Fruit fly (Drosophila melanogaster) whole organism, embryonic: ENCODE data around the gene Nf-YC.

ENCODE experiments used
- ATbp ChIP-seq: fragments of 200-800 bp; sonication (Bioruptor generic); optimal IDR thresholded peaks from 2 replicates; lab custom pipeline; 2017; ENCODE audit warnings: missing biosample characterization, mild to moderate bottlenecking, missing genetic modification characterization, missing genetic modification reagents
- Bgb ChIP-seq: fragments of 200-800 bp; sonication (Bioruptor generic); IDR thresholded peaks from 2 replicates; pipeline ENCODE4 v1.3.6; 2022; ENCODE audit warnings: missing biosample characterization, missing genetic modification characterization; ENCODE audit not compliant: partially characterized antibody
- CG1024 ChIP-seq: fragments of 200-800 bp; sonication (Bioruptor generic); IDR thresholded peaks from 2 replicates; pipeline ENCODE4 v1.3.6; 2022; ENCODE audit warnings: missing biosample characterization, missing genetic modification characterization
- CG10321 ChIP-seq: fragments of 200-800 bp; sonication (Bioruptor generic); IDR thresholded peaks from 2 replicates; pipeline ENCODE4 v1.3.6; 2022; ENCODE audit warnings: missing biosample characterization, missing genetic modification characterization
- CG10565 ChIP-seq: fragments of 200-800 bp; sonication (Bioruptor generic); optimal IDR thresholded peaks from 3 replicates; lab custom pipeline; 2016; ENCODE audit warnings: missing biosample characterization, mild to moderate bottlenecking, missing genetic modification characterization
- CG11085 ChIP-seq: fragments of 200-800 bp; sonication (Bioruptor generic); IDR thresholded peaks from 2 replicates; pipeline ENCODE4 v1.3.6; 2022; ENCODE audit warnings: missing biosample characterization, missing genetic modification characterization
- CG11247 ChIP-seq: fragments of 200-800 bp; sonication (Bioruptor generic); IDR thresholded peaks from 2 replicates; pipeline ENCODE4 v1.3.6; 2022; ENCODE audit warnings: missing biosample characterization, missing genetic modification characterization
- CG11504 ChIP-seq: fragments of 200-800 bp; sonication (Bioruptor generic); optimal IDR thresholded peaks from 3 replicates; lab custom pipeline; 2019; ENCODE audit warnings: missing biosample characterization, mild to moderate bottlenecking, missing genetic modification characterization, moderate library complexity
- CG16863 ChIP-seq: fragments of 200-800 bp; sonication (Bioruptor generic); optimal IDR thresholded peaks from 3 replicates; lab custom pipeline; 2016; ENCODE audit warnings: missing biosample characterization, missing genetic modification characterization
- CG17328 ChIP-seq: fragments of 200-800 bp; sonication (Bioruptor generic); IDR thresholded peaks from 2 replicates; pipeline ENCODE4 v1.3.6; 2022; ENCODE audit warnings: missing biosample characterization, missing genetic modification characterization
- CG17829 ChIP-seq: fragments of 200-800 bp; optimal IDR thresholded peaks from 2 replicates; lab custom pipeline; 2019; ENCODE audit warnings: missing biosample characterization, mild to moderate bottlenecking, missing genetic modification characterization, moderate library complexity
- CG18476 ChIP-seq: fragments of 200-800 bp; sonication (Bioruptor generic); optimal IDR thresholded peaks from 2 replicates; lab custom pipeline; 2016; ENCODE audit warnings: missing biosample characterization, mild to moderate bottlenecking, missing genetic modification characterization
- CG18619 ChIP-seq: fragments of 200-800 bp; sonication (Bioruptor generic); optimal IDR thresholded peaks from 3 replicates; lab custom pipeline; 2017; ENCODE audit warnings: missing biosample characterization, mild to moderate bottlenecking, missing genetic modification characterization
- CG2129 ChIP-seq: fragments of 200-800 bp; sonication (Bioruptor generic); IDR thresholded peaks from 2 replicates; pipeline ENCODE4 v1.3.6; 2022; ENCODE audit warnings: missing biosample characterization, missing genetic modification characterization; ENCODE audit not compliant: partially characterized antibody
- CG3281 ChIP-seq: fragments of 200-800 bp; sonication (Bioruptor generic); optimal IDR thresholded peaks from 3 replicates; lab custom pipeline; 2017; ENCODE audit warnings: missing biosample characterization, mild to moderate bottlenecking, missing genetic modification characterization
- CG3847 ChIP-seq: fragments of 200-800 bp; sonication (Bioruptor generic); IDR thresholded peaks from 2 replicates; pipeline ENCODE4 v1.3.6; 2022; ENCODE audit warnings: missing biosample characterization, missing genetic modification characterization
- CG7372 ChIP-seq: fragments of 200-800 bp; sonication (Bioruptor generic); IDR thresholded peaks from 2 replicates; pipeline ENCODE4 v1.3.6; 2022; ENCODE audit warnings: missing biosample characterization, missing genetic modification characterization
- CG8478 ChIP-seq: fragments of >200 bp; optimal IDR thresholded peaks from 2 replicates; lab custom pipeline; 2018
- CG8924 ChIP-seq: fragments of 200-800 bp; optimal IDR thresholded peaks from 3 replicates; lab custom pipeline; 2019; ENCODE audit warnings: missing biosample characterization, mild to moderate bottlenecking, missing genetic modification characterization, moderate library complexity
- CG8944 ChIP-seq: fragments of 200-800 bp; sonication (Bioruptor generic); optimal IDR thresholded peaks from 3 replicates; lab custom pipeline; 2016; ENCODE audit warnings: missing biosample characterization, missing genetic modification characterization
- Camta ChIP-seq: fragments of 200-800 bp; sonication (Bioruptor generic); optimal IDR thresholded peaks from 2 replicates; lab custom pipeline; 2016; ENCODE audit warnings: missing biosample characterization, missing genetic modification characterization
- Fer3 ChIP-seq: fragments of 200-800 bp; sonication (Bioruptor generic); optimal IDR thresholded peaks from 2 replicates; lab custom pipeline; 2018; ENCODE audit warnings: missing biosample characterization, mild to moderate bottlenecking, missing genetic modification characterization, moderate library complexity
- HLH3B ChIP-seq: fragments of 200-800 bp; sonication (Bioruptor generic); IDR thresholded peaks from 2 replicates; pipeline ENCODE4 v1.3.6; 2022; ENCODE audit warnings: missing biosample characterization, missing genetic modification characterization
- HLHmδ ChIP-seq: fragments of 200-800 bp; sonication (Bioruptor generic); optimal IDR thresholded peaks from 2 replicates; lab custom pipeline; 2018; ENCODE audit warnings: missing biosample characterization, mild to moderate bottlenecking, missing genetic modification characterization, moderate library complexity
- Jarid2 ChIP-seq: fragments of 200-800 bp; sonication (Bioruptor generic); optimal IDR thresholded peaks from 3 replicates; lab custom pipeline; 2017; ENCODE audit warnings: mild to moderate bottlenecking, missing biosample characterization, missing genetic modification reagents, missing genetic modification characterization
- Nf-YC ChIP-seq: fragments of 200-800 bp; optimal IDR thresholded peaks from 3 replicates; lab custom pipeline; 2019; ENCODE audit warnings: missing biosample characterization, mild to moderate bottlenecking, missing genetic modification characterization, moderate library complexity
- Sox100B ChIP-seq: fragments of 200-800 bp; sonication (Bioruptor generic); optimal IDR thresholded peaks from 3 replicates; lab custom pipeline; 2018; ENCODE audit warnings: missing biosample characterization, mild to moderate bottlenecking, missing genetic modification characterization
- amos ChIP-seq: fragments of 200-800 bp; sonication (Bioruptor generic); IDR thresholded peaks from 2 replicates; pipeline ENCODE4 v1.3.6; 2022; ENCODE audit warnings: missing biosample characterization, missing genetic modification characterization; ENCODE audit not compliant: partially characterized antibody
- bigmax ChIP-seq: fragments of 200-800 bp; sonication (Bioruptor generic); optimal IDR thresholded peaks from 2 replicates; lab custom pipeline; 2018; ENCODE audit warnings: missing biosample characterization, mild to moderate bottlenecking, missing genetic modification characterization
- corto ChIP-seq: fragments of 200-800 bp; sonication (Bioruptor generic); optimal IDR thresholded peaks from 2 replicates; lab custom pipeline; 2016; ENCODE audit warnings: missing biosample characterization, mild to moderate bottlenecking, missing genetic modification characterization, moderate library complexity
- exex ChIP-seq: fragments of 200-800 bp; sonication (Bioruptor generic); optimal IDR thresholded peaks from 4 replicates; lab custom pipeline; 2018; ENCODE audit warnings: missing biosample characterization, mild to moderate bottlenecking, missing genetic modification characterization, moderate library complexity
- eyg ChIP-seq: fragments of 200-800 bp; sonication (Bioruptor generic); optimal IDR thresholded peaks from 3 replicates; lab custom pipeline; 2016; ENCODE audit warnings: missing biosample characterization, missing genetic modification characterization
- ham ChIP-seq: fragments of 200-800 bp; sonication (Bioruptor generic); IDR thresholded peaks from 2 replicates; pipeline ENCODE4 v1.3.6; 2022; ENCODE audit warnings: missing biosample characterization, missing genetic modification characterization
- hb ChIP-seq: fragments of 200-800 bp; sonication (Bioruptor generic); IDR thresholded peaks from 3 replicates; pipeline ENCODE4 v1.3.6; 2022; ENCODE audit warnings: missing biosample characterization, missing genetic modification characterization; ENCODE audit not compliant: partially characterized antibody
- insv ChIP-seq, 2 experiments: fragments of 200-800 bp; sonication (Bioruptor generic); optimal IDR thresholded peaks; 3 replicates each; lab custom pipeline; 2016 to 2018; ENCODE audit warnings: missing biosample characterization in 2 of 2, missing genetic modification characterization in 2 of 2
- jumu ChIP-seq: fragments of 200-800 bp; sonication (Bioruptor generic); optimal IDR thresholded peaks from 3 replicates; lab custom pipeline; 2016; ENCODE audit warnings: missing biosample characterization, missing genetic modification characterization
- mirr ChIP-seq: fragments of 200-800 bp; sonication (Bioruptor generic); optimal IDR thresholded peaks from 3 replicates; lab custom pipeline; 2018; ENCODE audit warnings: missing biosample characterization, mild to moderate bottlenecking, missing genetic modification characterization
- nau ChIP-seq: fragments of 200-800 bp; sonication (Bioruptor generic); optimal IDR thresholded peaks from 3 replicates; lab custom pipeline; 2017; ENCODE audit warnings: missing biosample characterization, mild to moderate bottlenecking, missing genetic modification characterization, missing genetic modification reagents
- nom ChIP-seq: fragments of 200-800 bp; sonication (Bioruptor generic); optimal IDR thresholded peaks from 2 replicates; lab custom pipeline; 2017; ENCODE audit warnings: missing biosample characterization, missing genetic modification characterization, mild to moderate bottlenecking, moderate library complexity, missing genetic modification reagents
- odd ChIP-seq: fragments of 200-800 bp; sonication (Bioruptor generic); optimal IDR thresholded peaks from 2 replicates; lab custom pipeline; 2017; ENCODE audit warnings: missing biosample characterization, mild to moderate bottlenecking, missing genetic modification characterization
- pros ChIP-seq: fragments of 200-800 bp; sonication (Bioruptor generic); optimal IDR thresholded peaks from 3 replicates; lab custom pipeline; 2019; ENCODE audit warnings: missing biosample characterization, mild to moderate bottlenecking, missing genetic modification characterization, moderate library complexity
- schlank ChIP-seq: fragments of 200-800 bp; sonication (Bioruptor generic); optimal IDR thresholded peaks from 2 replicates; lab custom pipeline; 2018; ENCODE audit warnings: missing biosample characterization, mild to moderate bottlenecking, missing genetic modification characterization
- sens ChIP-seq: fragments of 200-800 bp; sonication (Bioruptor generic); peaks from one replicate; lab custom pipeline; 2016; ENCODE audit warnings: missing biosample characterization, missing genetic modification characterization
- slp2 ChIP-seq: fragments of 200-800 bp; sonication (Bioruptor generic); optimal IDR thresholded peaks from 2 replicates; lab custom pipeline; 2016; ENCODE audit warnings: missing biosample characterization, missing genetic modification characterization
- trem ChIP-seq: fragments of 200-800 bp; optimal IDR thresholded peaks from 3 replicates; lab custom pipeline; 2019; ENCODE audit warnings: missing biosample characterization, mild to moderate bottlenecking, missing genetic modification characterization, moderate library complexity
- ttk ChIP-seq: fragments of 200-800 bp; sonication (Bioruptor generic); IDR thresholded peaks from 2 replicates; pipeline ENCODE4 v2.1.2; 2022; ENCODE audit warnings: missing biosample characterization, missing genetic modification characterization
- unc-4 ChIP-seq: fragments of 200-800 bp; sonication (Bioruptor generic); IDR thresholded peaks from 2 replicates; pipeline ENCODE4 v1.3.6; 2022; ENCODE audit warnings: missing biosample characterization, missing genetic modification characterization; ENCODE audit not compliant: partially characterized antibody
- zen2 ChIP-seq: fragments of 200-800 bp; sonication (Bioruptor generic); IDR thresholded peaks from 3 replicates; pipeline ENCODE4 v1.3.6; 2022; ENCODE audit warnings: missing biosample characterization, missing genetic modification characterization; ENCODE audit not compliant: partially characterized antibody

Gene Nf-YC

DNA sequence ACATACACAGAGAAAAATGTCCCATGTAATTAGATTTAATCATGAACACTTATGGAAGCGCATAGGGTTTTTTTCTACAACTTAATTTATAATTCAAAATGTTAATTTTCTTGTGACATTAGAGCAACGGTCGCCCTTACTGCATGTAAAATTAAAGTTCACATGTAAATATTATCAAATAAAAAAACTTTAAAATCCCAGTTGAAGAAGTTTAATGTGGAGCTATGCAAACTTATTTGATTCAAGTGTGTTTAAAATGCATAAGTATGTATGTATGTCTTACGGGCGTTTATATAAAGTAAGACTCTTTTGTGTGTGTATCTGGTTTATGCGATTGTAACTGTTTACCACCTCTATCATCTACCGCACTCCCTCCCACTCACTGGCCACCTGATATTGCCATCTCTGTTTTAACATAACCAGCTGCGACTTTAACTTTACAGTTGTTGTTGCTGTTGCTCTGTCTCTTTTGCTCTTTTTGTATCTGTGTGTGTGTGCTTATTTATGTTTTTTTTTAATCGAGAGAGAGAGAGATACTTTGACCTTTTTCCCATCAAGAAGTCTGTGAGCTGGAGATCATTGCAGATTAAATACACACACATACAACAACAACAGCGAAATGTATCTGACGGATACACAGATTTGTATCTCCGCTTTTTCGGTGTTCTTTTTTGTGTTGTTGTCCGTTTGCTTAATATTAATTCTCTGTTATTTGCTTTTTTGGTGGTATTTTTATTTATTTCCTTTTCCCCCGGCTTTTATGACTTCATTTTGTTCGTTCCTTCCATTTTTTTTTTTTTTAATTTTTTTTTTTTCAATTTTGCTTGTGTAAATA, 34.9 kb upstream of the Nf-YC start (continued):
- TF ChIP-seq CG8924 (tag; lab: Kevin White, UChicago) (peak; percentile 94), exex (tag; lab: Kevin White, UChicago) (peak; percentile 4), nom (peak; percentile 85), schlank (peak; percentile 7), CG16863 (GFP tag; lab: Kevin White, UChicago) (peak; percentile 75), CG1024 (GFP tag; lab: Robert Waterston, UW) (no peak), pros (GFP tag; lab: Kevin White, UChicago) (peak; percentile 89), unc-4 (GFP tag; lab: Robert Waterston, UW) (0 out of 2 replicates have a peak, but pooled peaks have one; percentile 27), eyg (GFP tag; lab: Kevin White, UChicago) (peak; percentile 61), CG17328 (GFP tag; lab: Robert Waterston, UW) (peak; percentile 79), CG10321 (GFP tag; lab: Robert Waterston, UW) (peak; percentile 75; the same call in 1 of the 2 replicates), nau (GFP tag; lab: Kevin White, UChicago) (peak; percentile 73), CG10565 (GFP tag; lab: Kevin White, UChicago) (no peak), bigmax (GFP tag; lab: Kevin White, UChicago) (no peak), odd (peak; percentile 83), CG17829 (peak; percentile 83), CG11085 (GFP tag; lab: Robert Waterston, UW) (no peak), hb (GFP tag; lab: Robert Waterston, UW) (no peak), CG11247 (GFP tag; lab: Robert Waterston, UW) (0 out of 2 replicates have a peak, but pooled peaks have one; percentile 6), CG8944 (GFP tag; lab: Kevin White, UChicago) (peak; percentile 67), sens (GFP tag; lab: Kevin White, UChicago) (peak; percentile 97), zen2 (no peak), Nf-YC (tag; lab: Kevin White, UChicago) (peak; percentile 50), trem (peak; percentile 64), CG3847 (GFP tag; lab: Robert Waterston, UW) (peak; percentile 69), HLHmδ (GFP tag; lab: Kevin White, UChicago) (peak; percentile 27), CG2129 (no peak), CG18619 (GFP tag; lab: Kevin White, UChicago) (peak; percentile 86), slp2 (GFP tag; lab: Kevin White, UChicago) (peak; percentile 57), corto (GFP tag; lab: Kevin White, UChicago) (peak; percentile 68), Sox100B (GFP tag; lab: Kevin White, UChicago) (peak; percentile 90), CG8478 (no peak), amos (GFP tag; lab: Robert Waterston, UW) (no peak), Fer3 (peak; percentile 74), insv (GFP tag; optimal IDR thresholded peaks at IDR 0.05; lab: Kevin White, UChicago) (peak in 1 of 2 experiments; percentile 26), jumu (GFP tag; lab: Kevin White, UChicago) (peak; percentile 63), CG7372 (GFP tag; lab: Robert Waterston, UW) (0 out of 2 replicates have a peak, but pooled peaks have one; percentile 13), ttk (GFP tag; lab: Robert Waterston, UW) (0 out of 2 replicates have a peak, but pooled peaks have one; percentile 17), CG11504 (tag; lab: Kevin White, UChicago) (peak; percentile 96), CG18476 (peak; percentile 70), ham (no peak), mirr (GFP tag; lab: Kevin White, UChicago) (peak; percentile 35), ATbp (peak; percentile 77), HLH3B (GFP tag; lab: Robert Waterston, UW) (peak; percentile 74), Camta (GFP tag; lab: Kevin White, UChicago) (peak; percentile 84), CG3281 (GFP tag; lab: Kevin White, UChicago) (peak; percentile 74), Bgb (GFP tag; lab: Robert Waterston, UW) (no peak; the same call in 1 of the 2 replicates), Jarid2 (GFP tag; lab: Kevin White, UChicago) (peak; percentile 40)
